Fruit fly (Drosophila melanogaster) whole organism, embryonic: Measurements from ENCODE around the gene CG17572.

Source experiments
- B-H2 ChIP-seq: fragments of 200-800 bp; sonication (Bioruptor generic); optimal IDR thresholded peaks from 2 replicates; lab custom pipeline; 2018; ENCODE audit warnings: missing biosample characterization, mild to moderate bottlenecking, missing genetic modification characterization
- Bdp1 ChIP-seq: fragments of 200-800 bp; sonication (Bioruptor generic); optimal IDR thresholded peaks from 3 replicates; lab custom pipeline; 2016; ENCODE audit warnings: missing biosample characterization, missing genetic modification characterization
- CG10209 ChIP-seq: fragments of 200-800 bp; sonication (Bioruptor generic); optimal IDR thresholded peaks from 3 replicates; lab custom pipeline; 2017; ENCODE audit warnings: missing biosample characterization, mild to moderate bottlenecking, missing genetic modification characterization, missing genetic modification reagents
- CG10274 ChIP-seq: fragments of 200-800 bp; sonication (Bioruptor generic); optimal IDR thresholded peaks from 3 replicates; lab custom pipeline; 2017; ENCODE audit warnings: missing biosample characterization, mild to moderate bottlenecking, missing genetic modification characterization
- CG10654 ChIP-seq: fragments of 200-800 bp; sonication (Bioruptor generic); optimal IDR thresholded peaks from 2 replicates; lab custom pipeline; 2016; ENCODE audit warnings: missing biosample characterization, missing genetic modification characterization
- CG11456 ChIP-seq: fragments of 200-800 bp; sonication (Bioruptor generic); IDR thresholded peaks from 3 replicates; pipeline ENCODE4 v1.3.6; 2022; ENCODE audit warnings: missing biosample characterization, missing genetic modification characterization
- CG13123 ChIP-seq: fragments of 200-800 bp; sonication (Bioruptor generic); optimal IDR thresholded peaks from 2 replicates; lab custom pipeline; 2016; ENCODE audit warnings: missing biosample characterization, missing genetic modification characterization
- CG14050 ChIP-seq: fragments of 200-800 bp; sonication (Bioruptor generic); IDR thresholded peaks from 3 replicates; pipeline ENCODE4 v1.3.6; 2022; ENCODE audit warnings: missing biosample characterization, missing genetic modification characterization
- CG15011 ChIP-seq: fragments of 200-800 bp; sonication (Bioruptor generic); optimal IDR thresholded peaks from 3 replicates; lab custom pipeline; 2018; ENCODE audit warnings: missing biosample characterization, mild to moderate bottlenecking, missing genetic modification characterization
- CG17802 ChIP-seq: fragments of 200-800 bp; sonication (Bioruptor generic); optimal IDR thresholded peaks from 2 replicates; lab custom pipeline; 2018; ENCODE audit warnings: missing biosample characterization, mild to moderate bottlenecking, missing genetic modification characterization, moderate library complexity
- CG18476 ChIP-seq: fragments of 200-800 bp; sonication (Bioruptor generic); optimal IDR thresholded peaks from 2 replicates; lab custom pipeline; 2016; ENCODE audit warnings: missing biosample characterization, mild to moderate bottlenecking, missing genetic modification characterization
- CG2129 ChIP-seq: fragments of 200-800 bp; sonication (Bioruptor generic); IDR thresholded peaks from 2 replicates; pipeline ENCODE4 v1.3.6; 2022; ENCODE audit warnings: missing biosample characterization, missing genetic modification characterization; ENCODE audit not compliant: partially characterized antibody
- CG30020 ChIP-seq: fragments of 200-800 bp; optimal IDR thresholded peaks from 2 replicates; lab custom pipeline; 2019; ENCODE audit warnings: missing biosample characterization, mild to moderate bottlenecking, missing genetic modification characterization, moderate library complexity
- CG32532 ChIP-seq: fragments of 200-800 bp; sonication (Bioruptor generic); IDR thresholded peaks from 2 replicates; pipeline ENCODE4 v1.3.6; 2022; ENCODE audit warnings: missing biosample characterization, missing genetic modification characterization
- CG43689 ChIP-seq: fragments of 200-800 bp; sonication (Bioruptor generic); IDR thresholded peaks from 2 replicates; pipeline ENCODE4 v1.3.6; 2022; ENCODE audit warnings: missing biosample characterization, missing genetic modification characterization
- CG4707 ChIP-seq: fragments of 200-800 bp; sonication (Bioruptor generic); optimal IDR thresholded peaks from 2 replicates; lab custom pipeline; 2018; ENCODE audit warnings: missing biosample characterization, mild to moderate bottlenecking, missing genetic modification characterization, moderate library complexity
- CG7745 ChIP-seq: fragments of 200-800 bp; sonication (Bioruptor generic); optimal IDR thresholded peaks from 2 replicates; lab custom pipeline; 2018; ENCODE audit warnings: missing biosample characterization, mild to moderate bottlenecking, missing genetic modification characterization, moderate library complexity
- CG7786 ChIP-seq: fragments of 200-800 bp; sonication (Bioruptor generic); optimal IDR thresholded peaks from 2 replicates; lab custom pipeline; 2016; ENCODE audit warnings: missing biosample characterization, missing genetic modification characterization
- CG7839 ChIP-seq: fragments of 200-800 bp; sonication (Bioruptor generic); optimal IDR thresholded peaks from 3 replicates; lab custom pipeline; 2018; ENCODE audit warnings: missing biosample characterization, mild to moderate bottlenecking, missing genetic modification characterization, moderate library complexity
- CG9932 ChIP-seq: fragments of 200-800 bp; sonication (Bioruptor generic); IDR thresholded peaks from 2 replicates; pipeline ENCODE4 v1.3.6; 2022; ENCODE audit warnings: missing biosample characterization, missing genetic modification characterization
- CrebB ChIP-seq: fragments of 200-800 bp; sonication (Bioruptor generic); optimal IDR thresholded peaks from 3 replicates; lab custom pipeline; 2018; ENCODE audit warnings: missing biosample characterization, mild to moderate bottlenecking, missing genetic modification characterization
- D19B ChIP-seq: fragments of 200-800 bp; sonication (Bioruptor generic); optimal IDR thresholded peaks from 2 replicates; lab custom pipeline; 2017; ENCODE audit warnings: missing biosample characterization, mild to moderate bottlenecking, missing genetic modification characterization
- Ets97D ChIP-seq: fragments of 200-800 bp; sonication (Bioruptor generic); optimal IDR thresholded peaks from 3 replicates; lab custom pipeline; 2016; ENCODE audit warnings: missing biosample characterization, missing genetic modification characterization
- Fer1 ChIP-seq: fragments of 200-800 bp; sonication (Bioruptor generic); optimal IDR thresholded peaks from 2 replicates; lab custom pipeline; 2017; ENCODE audit warnings: missing biosample characterization, mild to moderate bottlenecking, missing genetic modification characterization
- Fer2 ChIP-seq: fragments of 200-800 bp; sonication (Bioruptor generic); optimal IDR thresholded peaks from 2 replicates; lab custom pipeline; 2018; ENCODE audit warnings: missing biosample characterization, mild to moderate bottlenecking, missing genetic modification characterization, moderate library complexity
- Lim3 ChIP-seq: fragments of 200-800 bp; sonication (Bioruptor generic); IDR thresholded peaks from 2 replicates; pipeline ENCODE4 v1.3.6; 2022; ENCODE audit warnings: missing biosample characterization, missing genetic modification characterization
- MTF-1 ChIP-seq: fragments of 200-800 bp; sonication (Bioruptor generic); optimal IDR thresholded peaks from 2 replicates; lab custom pipeline; 2018; ENCODE audit warnings: missing biosample characterization, mild to moderate bottlenecking, missing genetic modification characterization, borderline replicate concordance
- Trl ChIP-seq, 3 experiments: fragments of >200 bp in 2 of 3; fragments of 200-800 bp in 1 of 3; sonication (Bioruptor generic) in 1 of 3; optimal IDR thresholded peaks; 2 replicates in 1 of 3; 3 replicates in 2 of 3; lab custom pipeline; 2016 to 2017; ENCODE audit warnings: missing biosample characterization in 1 of 3, missing genetic modification characterization in 1 of 3
- aop ChIP-seq: fragments of 200-800 bp; sonication (Bioruptor generic); IDR thresholded peaks from 2 replicates; pipeline ENCODE4 v1.3.6; 2022; ENCODE audit warnings: missing biosample characterization, missing genetic modification characterization
- bcd ChIP-seq: fragments of 200-800 bp; sonication (Bioruptor generic); optimal IDR thresholded peaks from 2 replicates; lab custom pipeline; 2017; ENCODE audit warnings: missing biosample characterization, mild to moderate bottlenecking, missing genetic modification characterization
- br ChIP-seq: fragments of >200 bp; optimal IDR thresholded peaks from 2 replicates; lab custom pipeline; 2017
- cato ChIP-seq: fragments of 200-800 bp; sonication (Bioruptor generic); optimal IDR thresholded peaks from 2 replicates; lab custom pipeline; 2016; ENCODE audit warnings: missing biosample characterization, missing genetic modification characterization, borderline replicate concordance
- dm ChIP-seq: fragments of 200-800 bp; sonication (Bioruptor generic); optimal IDR thresholded peaks from 3 replicates; lab custom pipeline; 2016; ENCODE audit warnings: missing biosample characterization, missing genetic modification characterization
- exex ChIP-seq: fragments of 200-800 bp; sonication (Bioruptor generic); optimal IDR thresholded peaks from 4 replicates; lab custom pipeline; 2018; ENCODE audit warnings: missing biosample characterization, mild to moderate bottlenecking, missing genetic modification characterization, moderate library complexity
- ftz-f1 ChIP-seq: fragments of 200-800 bp; sonication (Bioruptor generic); optimal IDR thresholded peaks from 2 replicates; lab custom pipeline; 2016; ENCODE audit warnings: missing biosample characterization, missing genetic modification characterization
- gem ChIP-seq: fragments of 200-800 bp; sonication (Bioruptor generic); optimal IDR thresholded peaks from 2 replicates; lab custom pipeline; 2019; ENCODE audit warnings: missing biosample characterization, mild to moderate bottlenecking, missing genetic modification characterization, moderate library complexity
- gsb ChIP-seq: fragments of 200-800 bp; sonication (Bioruptor generic); IDR thresholded peaks from 2 replicates; pipeline ENCODE4 v1.3.6; 2022; ENCODE audit warnings: missing biosample characterization, missing genetic modification characterization
- gt ChIP-seq: fragments of 200-800 bp; sonication (Bioruptor generic); IDR thresholded peaks from 2 replicates; pipeline ENCODE4 v1.3.6; 2022; ENCODE audit warnings: missing biosample characterization, missing genetic modification characterization
- jing ChIP-seq: fragments of 200-800 bp; sonication (Bioruptor generic); optimal IDR thresholded peaks from 2 replicates; lab custom pipeline; 2018; ENCODE audit warnings: missing biosample characterization, mild to moderate bottlenecking, missing genetic modification characterization
- kay ChIP-seq: fragments of 200-800 bp; sonication (Bioruptor generic); optimal IDR thresholded peaks from 2 replicates; lab custom pipeline; 2016; ENCODE audit warnings: missing biosample characterization, missing genetic modification characterization
- lab ChIP-seq: fragments of 200-800 bp; sonication (Bioruptor generic); optimal IDR thresholded peaks from 3 replicates; lab custom pipeline; 2017; ENCODE audit warnings: missing biosample characterization, missing genetic modification characterization, mild to moderate bottlenecking, moderate library complexity, missing genetic modification reagents
- lmd ChIP-seq: fragments of 200-800 bp; sonication (Bioruptor generic); IDR thresholded peaks from 2 replicates; pipeline ENCODE4 v1.3.6; 2022; ENCODE audit warnings: missing biosample characterization, missing genetic modification characterization
- pfk ChIP-seq: fragments of 200-800 bp; sonication (Bioruptor generic); optimal IDR thresholded peaks from 2 replicates; lab custom pipeline; 2018; ENCODE audit warnings: missing biosample characterization, mild to moderate bottlenecking, missing genetic modification characterization, moderate library complexity
- phol ChIP-seq: fragments of 200-800 bp; sonication (Bioruptor generic); optimal IDR thresholded peaks from 3 replicates; lab custom pipeline; 2018; ENCODE audit warnings: missing biosample characterization, mild to moderate bottlenecking, missing genetic modification characterization, moderate library complexity
- sens-2 ChIP-seq: fragments of 200-800 bp; sonication (Bioruptor generic); IDR thresholded peaks from 2 replicates; pipeline ENCODE4 v1.3.6; 2022; ENCODE audit warnings: missing biosample characterization, missing genetic modification characterization
- sima ChIP-seq: fragments of 200-800 bp; sonication (Bioruptor generic); optimal IDR thresholded peaks from 2 replicates; lab custom pipeline; 2016; ENCODE audit warnings: missing biosample characterization, missing genetic modification characterization
- sug ChIP-seq: fragments of 200-800 bp; optimal IDR thresholded peaks from 2 replicates; lab custom pipeline; 2019; ENCODE audit warnings: missing biosample characterization, mild to moderate bottlenecking, missing genetic modification characterization, moderate library complexity
- vvl ChIP-seq: fragments of 200-800 bp; sonication (Bioruptor generic); IDR thresholded peaks from 2 replicates; pipeline ENCODE4 v1.3.6; 2022; ENCODE audit warnings: missing biosample characterization, missing genetic modification characterization

The CG17572 gene

DNA sequence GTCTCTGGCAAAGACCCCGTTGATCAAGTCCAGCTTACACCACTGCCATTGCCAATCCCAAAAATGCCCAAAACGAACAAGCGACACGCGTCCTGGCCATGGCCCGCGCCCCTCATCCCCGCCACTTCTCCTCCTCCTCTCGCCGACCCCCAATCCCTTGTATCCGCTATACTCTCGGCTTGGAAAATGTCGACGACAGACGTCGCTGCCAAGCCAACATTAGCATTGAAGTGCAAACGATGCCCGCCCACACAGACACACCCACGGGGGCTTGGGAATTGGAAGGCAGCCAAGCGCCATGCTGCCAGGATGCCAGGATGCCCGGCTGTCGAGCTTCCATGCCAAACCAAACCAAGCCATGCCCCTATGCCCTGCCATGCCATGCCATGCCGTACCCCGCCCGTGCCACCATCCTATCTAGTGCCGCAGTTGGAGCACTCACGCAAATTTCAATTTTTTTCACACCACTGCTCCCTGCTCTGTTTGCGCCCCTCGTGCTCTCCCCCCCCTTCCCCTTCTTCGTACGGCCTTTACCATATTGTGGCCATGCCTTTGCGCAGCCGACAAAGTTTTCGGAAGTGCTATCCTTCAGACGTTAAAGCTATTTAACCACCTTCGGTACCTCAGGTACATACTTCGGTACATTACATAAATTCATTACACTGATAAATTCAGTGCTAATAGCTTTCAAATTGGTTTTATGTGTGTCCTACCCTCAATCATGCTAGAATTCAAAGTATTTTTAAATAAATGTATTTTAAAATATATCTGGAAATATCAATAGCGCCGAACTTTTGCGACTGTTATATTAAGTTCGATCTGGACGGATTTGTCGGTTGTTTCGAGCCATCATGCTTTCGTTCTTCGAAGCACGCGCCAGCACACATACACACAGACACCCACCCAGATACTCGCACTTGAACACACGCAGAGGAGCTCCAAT lies 52.4 kb downstream of the CG17572 start (continued):
- peak; percentile 64 for TF ChIP-seq CG14050
- TF ChIP-seq sima (GFP tag; lab: Kevin White, UChicago): no peak
- TF ChIP-seq CG10654 (GFP tag; lab: Kevin White, UChicago): peak; percentile 39
- peak; percentile 43 for TF ChIP-seq jing
- peak; percentile 13 for TF ChIP-seq CG13123 (GFP tag; lab: Kevin White, UChicago)
- TF ChIP-seq MTF-1: no peak
- peak; percentile 90 for TF ChIP-seq gem
- peak; percentile 35 for TF ChIP-seq Bdp1 (GFP tag; lab: Kevin White, UChicago)
- peak; percentile 22; the same call in 1 of the 2 replicates for TF ChIP-seq sens-2 (GFP tag; lab: Robert Waterston, UW)
- peak; percentile 39 for TF ChIP-seq CG18476 (GFP tag; lab: Kevin White, UChicago)
- TF ChIP-seq Ets97D (GFP tag; lab: Kevin White, UChicago): no peak
- peak; percentile 76 for TF ChIP-seq phol (tag; lab: Kevin White, UChicago)
- no peak for TF ChIP-seq gt (GFP tag; lab: Robert Waterston, UW)
- peak; percentile 62 for TF ChIP-seq CG9932 (GFP tag; lab: Robert Waterston, UW)
- peak; percentile 89 for TF ChIP-seq Fer1 (GFP tag; lab: Kevin White, UChicago)
- TF ChIP-seq CG10209 (GFP tag; lab: Kevin White, UChicago): peak; percentile 81
- no peak for TF ChIP-seq dm (GFP tag; lab: Kevin White, UChicago)
- TF ChIP-seq lmd (GFP tag; lab: Robert Waterston, UW): peak; percentile 76
- peak; percentile 65 for TF ChIP-seq CrebB
- no peak for TF ChIP-seq ftz-f1 (GFP tag; lab: Kevin White, UChicago)
- TF ChIP-seq sug: peak; percentile 85
- TF ChIP-seq exex: peak; percentile 30
- TF ChIP-seq vvl: peak; percentile 76
- TF ChIP-seq CG4707 (GFP tag; lab: Kevin White, UChicago): peak; percentile 24
- peak; percentile 52 for TF ChIP-seq CG32532 (GFP tag; lab: Robert Waterston, UW)
- no peak for TF ChIP-seq CG7786 (GFP tag; lab: Kevin White, UChicago)
- peak; percentile 16 for TF ChIP-seq CG17802 (tag; lab: Kevin White, UChicago)
- TF ChIP-seq CG7745: no peak
- TF ChIP-seq CG43689 (GFP tag; lab: Robert Waterston, UW): peak; percentile 31; the same call in 1 of the 2 replicates
- peak; percentile 85 for TF ChIP-seq CG7839
- peak; percentile 83 for TF ChIP-seq lab
- TF ChIP-seq CG2129 (GFP tag; lab: Robert Waterston, UW): no peak
- no peak for TF ChIP-seq br (lab: Kevin White, UChicago)
- TF ChIP-seq bcd: peak; percentile 70
- 0 out of 2 replicates have a peak, but pooled peaks have one; percentile 35 for TF ChIP-seq gsb (GFP tag; lab: Robert Waterston, UW)
- TF ChIP-seq cato: peak; percentile 40
- peak; percentile 6 for TF ChIP-seq kay (GFP tag; lab: Kevin White, UChicago)
- TF ChIP-seq Trl (optimal IDR thresholded peaks at IDR 0.05; lab: Kevin White, UChicago): no peak
- peak; percentile 6 for TF ChIP-seq Trl (GFP tag; optimal IDR thresholded peaks at IDR 0.05; lab: Kevin White, UChicago)
- no peak for TF ChIP-seq aop (GFP tag; lab: Robert Waterston, UW)
- TF ChIP-seq Fer2: peak; percentile 41
- TF ChIP-seq CG15011 (GFP tag; lab: Kevin White, UChicago): peak; percentile 67
- peak; percentile 45 for TF ChIP-seq CG30020
- TF ChIP-seq pfk (GFP tag; lab: Kevin White, UChicago): no peak
- TF ChIP-seq D19B (GFP tag; lab: Kevin White, UChicago): peak; percentile 52
- peak; percentile 11 for TF ChIP-seq CG10274 (GFP tag; lab: Kevin White, UChicago)
- peak; percentile 65 for TF ChIP-seq CG11456
- no peak for TF ChIP-seq Lim3
- peak; percentile 83 for TF ChIP-seq B-H2 (GFP tag; lab: Kevin White, UChicago)
